Fruit fly (Drosophila melanogaster): Measurements from ENCODE around the gene CG13066.
A peak's percentile ranks its signal among the peaks of the same experiment; 100 is the strongest.

DNA sequence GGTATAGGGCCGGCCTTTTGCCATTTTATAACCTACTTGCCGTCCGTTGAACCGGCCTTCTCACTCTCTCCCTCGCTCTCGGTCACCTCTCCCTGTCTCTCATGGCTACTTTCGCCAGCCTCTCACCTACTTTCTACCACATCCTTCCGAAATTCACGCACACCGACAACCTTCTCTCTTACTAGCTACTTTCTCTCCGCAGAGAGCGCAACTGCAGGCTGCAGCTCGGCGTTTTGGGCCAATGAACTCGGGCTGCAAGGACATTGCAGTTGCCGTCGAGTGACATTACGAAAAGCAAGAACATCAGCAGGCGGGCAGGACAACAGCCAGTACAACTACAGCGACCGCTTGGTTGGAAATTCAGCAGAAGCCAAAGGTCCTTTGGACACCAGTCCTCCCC, 31.4 kb upstream of the CG13066 start:
- TF ChIP-seq CG8301 (tag; optimal IDR thresholded peaks at IDR 0.05) (no peak), CG32121 (GFP tag; IDR thresholded peaks at IDR 0.05) (no peak), EcR (GFP tag; optimal IDR thresholded peaks at IDR 0.05) (peak; percentile 79), Pif1B (GFP tag; optimal IDR thresholded peaks at IDR 0.05) (no peak), CG15710 (tag; optimal IDR thresholded peaks at IDR 0.05) (no peak), Snoo (tag; optimal IDR thresholded peaks at IDR 0.05) (no peak), CG14655 (GFP tag; optimal IDR thresholded peaks at IDR 0.05) (no peak), CG10348 (GFP tag; IDR thresholded peaks at IDR 0.05) (no peak), rn (GFP tag; IDR thresholded peaks at IDR 0.05) (no peak), CG4496 (GFP tag; IDR thresholded peaks at IDR 0.05) (no peak), CG12605 (GFP tag; IDR thresholded peaks at IDR 0.05) (no peak)

Data from whole organism, pupa.